Worm (Caenorhabditis elegans) whole organism, L2 larva: ENCODE measurements around the gene snf-5.
A peak's percentile ranks its signal among the peaks of the same experiment; 100 is the strongest.

Source experiments
- R02D3.7 ChIP-seq: fragments of 150-350 bp; optimal IDR thresholded peaks from 2 replicates; lab custom pipeline; 2014; ENCODE audit warnings: missing biosample characterization, missing genetic modification characterization
- ZK546.5 ChIP-seq: sonication (generic microtip); optimal IDR thresholded peaks from 2 replicates; lab custom pipeline; 2017; ENCODE audit warnings: missing biosample characterization, missing genetic modification characterization
- alr-1 ChIP-seq: fragments of 150-350 bp; optimal IDR thresholded peaks from 2 replicates; lab custom pipeline; 2014; ENCODE audit warnings: missing biosample characterization, missing genetic modification characterization
- aly-2 ChIP-seq: fragments of 150-350 bp; optimal IDR thresholded peaks from 2 replicates; lab custom pipeline; 2014; ENCODE audit warnings: missing biosample characterization, missing genetic modification characterization
- ama-1 ChIP-seq: fragments of 150-350 bp; optimal IDR thresholded peaks from 2 replicates; lab custom pipeline; 2018; ENCODE audit warnings: inconsistent platforms
- ceh-16 ChIP-seq: fragments of 150-350 bp; optimal IDR thresholded peaks from 2 replicates; lab custom pipeline; 2014; ENCODE audit warnings: missing biosample characterization, missing genetic modification characterization
- ceh-82 ChIP-seq: fragments of 150-350 bp; optimal IDR thresholded peaks from 2 replicates; lab custom pipeline; 2014; ENCODE audit warnings: missing biosample characterization, missing genetic modification characterization
- dmd-4 ChIP-seq: sonication (generic microtip); optimal IDR thresholded peaks from 2 replicates; lab custom pipeline; 2017; ENCODE audit warnings: missing biosample characterization, missing genetic modification characterization
- elt-1 ChIP-seq: fragments of 150-350 bp; optimal IDR thresholded peaks from 2 replicates; lab custom pipeline; 2014; ENCODE audit warnings: missing biosample characterization, missing genetic modification characterization
- elt-3 ChIP-seq: sonication (generic microtip); optimal IDR thresholded peaks from 2 replicates; lab custom pipeline; 2017; ENCODE audit warnings: missing biosample characterization, missing genetic modification characterization
- fos-1 ChIP-seq: fragments of 150-350 bp; optimal IDR thresholded peaks from 2 replicates; lab custom pipeline; 2014; ENCODE audit warnings: missing biosample characterization, missing genetic modification characterization
- gmeb-1 ChIP-seq: fragments of 150-350 bp; optimal IDR thresholded peaks from 2 replicates; lab custom pipeline; 2014; ENCODE audit warnings: missing biosample characterization, missing genetic modification characterization
- mbf-1 ChIP-seq: sonication (generic microtip); optimal IDR thresholded peaks from 2 replicates; lab custom pipeline; 2017; ENCODE audit warnings: missing biosample characterization, missing genetic modification characterization
- mdl-1 ChIP-seq, 2 experiments: fragments of 150-350 bp in 1 of 2; sonication (generic microtip) in 1 of 2; optimal IDR thresholded peaks; 2 replicates each; lab custom pipeline; 2017; ENCODE audit warnings: missing biosample characterization in 2 of 2, missing genetic modification characterization in 2 of 2
- nhr-10 ChIP-seq: sonication (generic microtip); optimal IDR thresholded peaks from 2 replicates; lab custom pipeline; 2017; ENCODE audit warnings: missing biosample characterization, missing genetic modification characterization
- nhr-12 ChIP-seq: fragments of 150-350 bp; optimal IDR thresholded peaks from 2 replicates; lab custom pipeline; 2014; ENCODE audit warnings: missing biosample characterization, missing genetic modification characterization
- nhr-25 ChIP-seq: fragments of 150-350 bp; sonication (generic microtip); optimal IDR thresholded peaks from 3 replicates; lab custom pipeline; 2014; ENCODE audit warnings: missing biosample characterization, missing genetic modification characterization
- skn-1 ChIP-seq: sonication (generic microtip); optimal IDR thresholded peaks from 2 replicates; lab custom pipeline; 2017; ENCODE audit warnings: missing biosample characterization, missing genetic modification characterization
- sma-9 ChIP-seq, 2 experiments: fragments of 150-350 bp in 1 of 2; sonication (generic microtip) in 1 of 2; optimal IDR thresholded peaks; 2 replicates each; lab custom pipeline; 2014 to 2016; ENCODE audit warnings: missing genetic modification characterization in 2 of 2, mild to moderate bottlenecking in 1 of 2, missing biosample characterization in 1 of 2, missing compliant biosample characterization in 1 of 2, missing genetic modification reagents in 1 of 2, moderate library complexity in 1 of 2
- unc-39 ChIP-seq: fragments of 150-350 bp; optimal IDR thresholded peaks from 2 replicates; lab custom pipeline; 2014; ENCODE audit warnings: missing biosample characterization, missing genetic modification characterization
- unc-62 ChIP-seq: fragments of 150-350 bp; optimal IDR thresholded peaks from 2 replicates; lab custom pipeline; 2014; ENCODE audit warnings: missing biosample characterization, missing genetic modification reagents, missing genetic modification characterization
- ztf-11 ChIP-seq: sonication (generic microtip); optimal IDR thresholded peaks from 2 replicates; lab custom pipeline; 2017; ENCODE audit warnings: missing biosample characterization, missing genetic modification characterization

Gene snf-5

ce11 chrII:12818488-12818887 is 47.1 kb downstream of the snf-5 start, which contains the start of gene Y46G5A.22:
TSS of gene Y46G5A.22 (minus strand) at chrII:12818588.
- TF ChIP-seq sma-9 (GFP tag; optimal IDR thresholded peaks at IDR 0.05; lab: Kevin White, UChicago), result no peak
- TF ChIP-seq sma-9 (tag; optimal IDR thresholded peaks at IDR 0.05; lab: Kevin White, UChicago), result no peak
- no peak for TF ChIP-seq ztf-11 (tag; lab: Kevin White, UChicago)
- TF ChIP-seq alr-1 (tag; lab: Kevin White, UChicago), result no peak
- TF ChIP-seq unc-39, result no peak
- TF ChIP-seq gmeb-1 (tag; lab: Kevin White, UChicago), result no peak
- TF ChIP-seq elt-3 (tag; lab: Kevin White, UChicago), result no peak
- TF ChIP-seq nhr-25 (tag; lab: Kevin White, UChicago), result no peak
- no peak for TF ChIP-seq elt-1 (tag; lab: Kevin White, UChicago)
- TF ChIP-seq nhr-10, result no peak
- TF ChIP-seq, all 48 proteins: peak for 0

DNA sequence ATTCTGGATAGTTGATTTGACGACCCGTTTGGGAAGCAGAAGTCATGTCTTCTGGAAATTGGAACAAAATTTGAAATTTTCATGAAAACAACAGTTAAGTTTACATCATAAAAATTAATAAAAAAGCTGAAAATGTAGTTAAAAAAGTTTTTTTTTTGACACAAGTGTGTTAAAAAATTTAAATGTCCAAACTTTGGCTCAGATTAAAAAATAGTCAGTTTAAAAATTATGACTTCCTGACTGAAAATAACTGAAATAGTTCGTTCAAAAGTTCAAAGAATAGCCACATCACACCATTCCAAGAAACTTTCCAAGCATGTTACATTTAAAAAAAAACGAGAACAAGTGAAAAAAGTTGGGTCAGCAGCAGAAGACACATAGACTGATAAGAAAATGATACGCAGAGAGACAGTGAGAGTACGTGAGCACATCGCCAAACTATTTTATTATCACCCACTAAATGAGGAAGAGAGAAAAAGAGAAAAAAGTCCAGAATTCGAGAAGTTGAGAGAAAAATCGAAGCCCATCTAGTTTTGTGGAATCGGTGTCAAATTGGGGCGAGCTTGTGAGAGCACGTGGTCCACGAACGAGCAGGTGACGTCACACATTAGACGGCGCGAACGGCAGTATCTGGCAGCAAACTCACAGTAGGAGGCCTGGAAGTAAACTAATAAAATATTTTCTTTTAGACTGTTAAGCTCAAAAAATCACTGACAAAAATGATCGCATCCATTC is 49.0 kb downstream of the snf-5 start, which contains the start of gene acl-7:
Gene acl-7 (minus strand): TSS at position 51 of the 735 bp plus-strand sequence.
- TF ChIP-seq fos-1 (tag; lab: Kevin White, UChicago) (peak; percentile 54), mbf-1 (tag; lab: Kevin White, UChicago) (no peak)
- TF ChIP-seq, all 48 proteins: peak for 1

- TF ChIP-seq fos-1 (tag; lab: Kevin White, UChicago) (no peak), ceh-16 (tag; lab: Kevin White, UChicago) (no peak), ama-1 (lab: Kevin White, UChicago) (no peak), ZK546.5 (tag; lab: Kevin White, UChicago) (no peak), skn-1 (tag; lab: Kevin White, UChicago) (no peak), aly-2 (tag; lab: Kevin White, UChicago) (no peak), nhr-10 (no peak), dmd-4 (no peak), mbf-1 (tag; lab: Kevin White, UChicago) (no peak), R02D3.7 (tag; lab: Kevin White, UChicago) (no peak), ceh-82 (tag; lab: Kevin White, UChicago) (no peak), unc-62 (GFP tag; lab: Kevin White, UChicago) (no peak), mdl-1 (tag; optimal IDR thresholded peaks at IDR 0.05; lab: Kevin White, UChicago) (no peak), nhr-12 (tag; lab: Kevin White, UChicago) (no peak)
Observed at ce11 chrII:12813253-12813652, 52.3 kb downstream of the snf-5 start.
